Worm (Caenorhabditis elegans) whole organism, L1 larva: ENCODE results near the gene F08G5.3.

Source experiments
- F16B12.6 ChIP-seq: fragments of 150-350 bp; optimal IDR thresholded peaks from 2 replicates; lab custom pipeline; 2014; ENCODE audit warnings: missing biosample characterization, missing genetic modification characterization
- Y116A8C.19 ChIP-seq: sonication (generic microtip); optimal IDR thresholded peaks from 2 replicates; lab custom pipeline; 2016; ENCODE audit warnings: missing compliant biosample characterization, missing genetic modification characterization, borderline replicate concordance
- aha-1 ChIP-seq: fragments of 150-350 bp; optimal IDR thresholded peaks from 2 replicates; lab custom pipeline; 2014; ENCODE audit warnings: missing biosample characterization, missing genetic modification characterization
- aly-2 ChIP-seq: fragments of 150-350 bp; optimal IDR thresholded peaks from 2 replicates; lab custom pipeline; 2014; ENCODE audit warnings: missing biosample characterization, missing genetic modification characterization
- ama-1 ChIP-seq: fragments of 150-350 bp; optimal IDR thresholded peaks from 2 replicates; lab custom pipeline; 2014
- efl-3 ChIP-seq: fragments of 200-800 bp; sonication (Bioruptor generic); optimal IDR thresholded peaks from 2 replicates; lab custom pipeline; 2018; ENCODE audit warnings: mild to moderate bottlenecking, missing genetic modification characterization, missing compliant biosample characterization
- egl-13 ChIP-seq: sonication (generic microtip); optimal IDR thresholded peaks from 2 replicates; lab custom pipeline; 2016; ENCODE audit warnings: missing genotype, missing genetic modification reagents, missing genetic modification characterization, missing compliant biosample characterization
- egl-27 ChIP-seq, 2 experiments: fragments of 150-350 bp in 1 of 2; sonication (generic microtip); optimal IDR thresholded peaks; 3 replicates each; lab custom pipeline; 2017 to 2018; ENCODE audit warnings: missing biosample characterization in 2 of 2, missing genetic modification characterization in 2 of 2, missing genetic modification reagents in 2 of 2
- fkh-10 ChIP-seq: sonication (generic microtip); optimal IDR thresholded peaks from 2 replicates; lab custom pipeline; 2017; ENCODE audit warnings: missing biosample characterization, missing genetic modification reagents, missing genetic modification characterization
- fkh-4 ChIP-seq: sonication (generic microtip); optimal IDR thresholded peaks from 2 replicates; lab custom pipeline; 2016; ENCODE audit warnings: missing compliant biosample characterization, missing genetic modification characterization, borderline replicate concordance
- fkh-8 ChIP-seq: sonication (generic microtip); optimal IDR thresholded peaks from 2 replicates; lab custom pipeline; 2016; ENCODE audit warnings: mild to moderate bottlenecking, missing genetic modification characterization, missing compliant biosample characterization
- fos-1 ChIP-seq: fragments of 150-350 bp; optimal IDR thresholded peaks from 2 replicates; lab custom pipeline; 2014; ENCODE audit warnings: missing biosample characterization, missing genetic modification characterization
- hlh-17 ChIP-seq: fragments of 200-800 bp; sonication (Bioruptor generic); optimal IDR thresholded peaks from 2 replicates; lab custom pipeline; 2018; ENCODE audit warnings: missing genetic modification characterization, mild to moderate bottlenecking, missing compliant biosample characterization, moderate library complexity, borderline replicate concordance
- hlh-4 ChIP-seq: sonication (generic microtip); optimal IDR thresholded peaks from 2 replicates; lab custom pipeline; 2016; ENCODE audit warnings: mild to moderate bottlenecking, missing genetic modification characterization, missing compliant biosample characterization
- irx-1 ChIP-seq: sonication (generic microtip); optimal IDR thresholded peaks from 2 replicates; lab custom pipeline; 2016; ENCODE audit warnings: missing genetic modification characterization, missing compliant biosample characterization
- isw-1 ChIP-seq: fragments of 200-800 bp; sonication (Bioruptor generic); IDR thresholded peaks from 2 replicates; pipeline ENCODE4 v1.3.6; 2022; ENCODE audit warnings: missing genetic modification characterization, missing compliant biosample characterization
- jun-1 ChIP-seq: fragments of 150-350 bp; optimal IDR thresholded peaks from 2 replicates; lab custom pipeline; 2014; ENCODE audit warnings: missing biosample characterization, missing genetic modification reagents, missing genetic modification characterization
- lin-13 ChIP-seq: fragments of 150-350 bp; optimal IDR thresholded peaks from 2 replicates; lab custom pipeline; 2014; ENCODE audit warnings: missing biosample characterization, missing genetic modification reagents, missing genetic modification characterization
- lin-35 ChIP-seq, 2 experiments: fragments of 150-350 bp; optimal IDR thresholded peaks; 2 replicates each; lab custom pipeline; 2014; ENCODE audit warnings: missing biosample characterization in 2 of 2, missing genetic modification characterization in 2 of 2, missing genetic modification reagents in 2 of 2
- lin-39 ChIP-seq: fragments of 150-350 bp; optimal IDR thresholded peaks from 2 replicates; lab custom pipeline; 2014; ENCODE audit warnings: missing biosample characterization, missing genetic modification reagents, missing genetic modification characterization
- lir-3 ChIP-seq: sonication (generic microtip); optimal IDR thresholded peaks from 2 replicates; lab custom pipeline; 2016; ENCODE audit warnings: mild to moderate bottlenecking, missing genetic modification characterization, moderate library complexity, missing compliant biosample characterization; ENCODE audit not compliant: poor library complexity
- lsy-2 ChIP-seq, 2 experiments: fragments of 150-350 bp; optimal IDR thresholded peaks; 2 replicates each; lab custom pipeline; 2014; ENCODE audit warnings: missing biosample characterization in 2 of 2, missing genetic modification characterization in 2 of 2
- mep-1 ChIP-seq: fragments of 150-350 bp; optimal IDR thresholded peaks from 2 replicates; lab custom pipeline; 2014; ENCODE audit warnings: missing biosample characterization, missing genetic modification characterization
- nhr-19 ChIP-seq: fragments of 200-800 bp; sonication (Bioruptor generic); conservative IDR thresholded peaks from 2 replicates; pipeline ENCODE4 v1.3.6; 2022; ENCODE audit warnings: missing genetic modification characterization, missing compliant biosample characterization
- nhr-20 ChIP-seq: sonication (generic microtip); optimal IDR thresholded peaks from 2 replicates; lab custom pipeline; 2016; ENCODE audit warnings: mild to moderate bottlenecking, missing genetic modification characterization, missing compliant biosample characterization
- nhr-28 ChIP-seq: fragments of 150-350 bp; optimal IDR thresholded peaks from 2 replicates; lab custom pipeline; 2014; ENCODE audit warnings: missing biosample characterization, missing genetic modification characterization
- nhr-76 ChIP-seq: sonication (generic microtip); optimal IDR thresholded peaks from 2 replicates; lab custom pipeline; 2017; ENCODE audit warnings: missing biosample characterization, missing genetic modification characterization
- nhr-84 ChIP-seq: sonication (generic microtip); optimal IDR thresholded peaks from 2 replicates; lab custom pipeline; 2017; ENCODE audit warnings: missing biosample characterization, missing genetic modification characterization
- nhr-85 ChIP-seq: sonication (generic microtip); peaks from one replicate; lab custom pipeline; 2016; ENCODE audit warnings: missing genetic modification characterization, inconsistent platforms, missing compliant biosample characterization
- pax-3 ChIP-seq: fragments of 200-800 bp; sonication (Bioruptor generic); optimal IDR thresholded peaks from 2 replicates; lab custom pipeline; 2018; ENCODE audit warnings: mild to moderate bottlenecking, missing genetic modification characterization, moderate library complexity, missing compliant biosample characterization
- pqm-1 ChIP-seq: sonication (generic microtip); optimal IDR thresholded peaks from 3 replicates; lab custom pipeline; 2017; ENCODE audit warnings: missing biosample characterization, missing genetic modification characterization
- rnt-1 ChIP-seq: sonication (generic microtip); optimal IDR thresholded peaks from 2 replicates; lab custom pipeline; 2016; ENCODE audit warnings: mild to moderate bottlenecking, missing genetic modification characterization, moderate library complexity, missing compliant biosample characterization
- snpc-4 ChIP-seq: fragments of 150-350 bp; optimal IDR thresholded peaks from 2 replicates; lab custom pipeline; 2014; ENCODE audit warnings: missing biosample characterization, missing genetic modification characterization
- snu-23 ChIP-seq: sonication (generic microtip); optimal IDR thresholded peaks from 2 replicates; lab custom pipeline; 2016; ENCODE audit warnings: missing genetic modification characterization, missing compliant biosample characterization
- sox-4 ChIP-seq: sonication (generic microtip); optimal IDR thresholded peaks from 2 replicates; lab custom pipeline; 2016; ENCODE audit warnings: missing genetic modification characterization, missing compliant biosample characterization
- sptf-1 ChIP-seq: fragments of 150-350 bp; optimal IDR thresholded peaks from 2 replicates; lab custom pipeline; 2014; ENCODE audit warnings: missing biosample characterization, missing genetic modification characterization
- sup-37 ChIP-seq: fragments of 200-800 bp; sonication (Bioruptor generic); optimal IDR thresholded peaks from 2 replicates; lab custom pipeline; 2018; ENCODE audit warnings: mild to moderate bottlenecking, missing genetic modification characterization, missing compliant biosample characterization
- swsn-7 ChIP-seq: sonication (generic microtip); optimal IDR thresholded peaks from 2 replicates; lab custom pipeline; 2016; ENCODE audit warnings: missing genetic modification characterization, missing compliant biosample characterization
- tbx-2 ChIP-seq: sonication (generic microtip); optimal IDR thresholded peaks from 2 replicates; lab custom pipeline; 2016; ENCODE audit warnings: missing genetic modification characterization, missing compliant biosample characterization
- tlp-1 ChIP-seq: fragments of 150-350 bp; optimal IDR thresholded peaks from 2 replicates; lab custom pipeline; 2014; ENCODE audit warnings: missing biosample characterization, missing genetic modification characterization
- unc-30 ChIP-seq: sonication (generic microtip); optimal IDR thresholded peaks from 2 replicates; lab custom pipeline; 2017; ENCODE audit warnings: missing biosample characterization, missing genetic modification characterization
- unc-62 ChIP-seq: fragments of 150-350 bp; optimal IDR thresholded peaks from 2 replicates; lab custom pipeline; 2014; ENCODE audit warnings: missing biosample characterization, missing genetic modification reagents, missing genetic modification characterization
- unc-86 ChIP-seq: sonication (generic microtip); optimal IDR thresholded peaks from 2 replicates; lab custom pipeline; 2016; ENCODE audit warnings: missing genetic modification characterization, missing compliant biosample characterization
- vab-15 ChIP-seq: sonication (generic microtip); optimal IDR thresholded peaks from 2 replicates; lab custom pipeline; 2017; ENCODE audit warnings: missing genotype, mild to moderate bottlenecking, missing genetic modification characterization, missing compliant biosample characterization
- zag-1 ChIP-seq: fragments of 150-350 bp; optimal IDR thresholded peaks from 2 replicates; lab custom pipeline; 2014; ENCODE audit warnings: missing biosample characterization, missing genetic modification characterization
- zip-4 ChIP-seq: fragments of 200-800 bp; sonication (Bioruptor generic); optimal IDR thresholded peaks from 2 replicates; lab custom pipeline; 2018; ENCODE audit warnings: mild to moderate bottlenecking, missing genetic modification characterization, moderate library complexity, missing compliant biosample characterization

The F08G5.3 gene

ce11 chrIV:12396645-12397258 is 20.6 kb downstream of the F08G5.3 start (continued):
- peak; percentile 80 for TF ChIP-seq nhr-85
- no peak for TF ChIP-seq isw-1 (GFP tag; lab: Robert Waterston, UW)
- TF ChIP-seq tbx-2 (tag; lab: Kevin White, UChicago), result no peak
- TF ChIP-seq vab-15 (tag; lab: Kevin White, UChicago), result no peak
- TF ChIP-seq nhr-19 (GFP tag; lab: Robert Waterston, UW), result no peak
- TF ChIP-seq unc-30 (tag; lab: Kevin White, UChicago), result no peak
- TF ChIP-seq lsy-2 (tag; optimal IDR thresholded peaks at IDR 0.05; lab: Kevin White, UChicago), result peak; percentile 16 to 54
- no peak for TF ChIP-seq aly-2
- no peak for TF ChIP-seq tlp-1
- no peak for TF ChIP-seq aha-1
- no peak for TF ChIP-seq hlh-17 (GFP tag; lab: Kevin White, UChicago)
- no peak for TF ChIP-seq irx-1 (tag; lab: Kevin White, UChicago)
- TF ChIP-seq nhr-84 (tag; lab: Kevin White, UChicago), result no peak
- TF ChIP-seq sup-37, result no peak
- no peak for TF ChIP-seq pax-3 (tag; lab: Kevin White, UChicago)
- TF ChIP-seq jun-1 (tag; lab: Kevin White, UChicago), result peak; percentile 15
- TF ChIP-seq sox-4 (tag; lab: Kevin White, UChicago), result no peak
- TF ChIP-seq egl-27 (tag; optimal IDR thresholded peaks at IDR 0.05; lab: Kevin White, UChicago), result no peak
- TF ChIP-seq fkh-10 (GFP tag; lab: Kevin White, UChicago), result no peak
- no peak for TF ChIP-seq efl-3
- TF ChIP-seq fkh-4 (tag; lab: Kevin White, UChicago), result no peak
- no peak for TF ChIP-seq snpc-4
- no peak for TF ChIP-seq nhr-76
- no peak for TF ChIP-seq zag-1 (tag; lab: Kevin White, UChicago)
- TF ChIP-seq lin-13, result no peak
- TF ChIP-seq nhr-28 (tag; lab: Kevin White, UChicago), result no peak
- TF ChIP-seq egl-13 (tag; lab: Kevin White, UChicago), result no peak
- TF ChIP-seq nhr-20 (tag; lab: Kevin White, UChicago), result peak; percentile 15
- no peak for TF ChIP-seq rnt-1 (tag; lab: Kevin White, UChicago)
- TF ChIP-seq ama-1, result no peak
- peak in 1 of 2 experiments; percentile 50 for TF ChIP-seq lin-35 (GFP tag; optimal IDR thresholded peaks at IDR 0.05; lab: Kevin White, UChicago)
- TF ChIP-seq unc-62 (GFP tag; lab: Kevin White, UChicago), result no peak
- TF ChIP-seq hlh-4, result no peak
- TF ChIP-seq fkh-8 (tag; lab: Kevin White, UChicago), result no peak
- no peak for TF ChIP-seq F16B12.6 (tag; lab: Kevin White, UChicago)
- no peak for TF ChIP-seq pqm-1 (tag; lab: Kevin White, UChicago)
- peak; percentile 18 for TF ChIP-seq snu-23
- TF ChIP-seq lin-39, result no peak
- TF ChIP-seq lir-3 (tag; lab: Kevin White, UChicago), result no peak
- TF ChIP-seq zip-4 (GFP tag; lab: Kevin White, UChicago), result no peak
- peak; percentile 73 for TF ChIP-seq mep-1 (tag; lab: Kevin White, UChicago)
- TF ChIP-seq fos-1, result no peak
- TF ChIP-seq Y116A8C.19, result no peak
- TF ChIP-seq sptf-1 (tag; lab: Kevin White, UChicago), result no peak
- no peak for TF ChIP-seq swsn-7 (tag; lab: Kevin White, UChicago)
- no peak for TF ChIP-seq unc-86
